Fruit fly (Drosophila melanogaster) whole organism, embryonic: ENCODE results near the gene CG45045.

Source experiments
- BtbVII ChIP-seq: fragments of 200-800 bp; sonication (Bioruptor generic); optimal IDR thresholded peaks from 3 replicates; lab custom pipeline; 2017; ENCODE audit warnings: missing biosample characterization, mild to moderate bottlenecking, missing genetic modification characterization
- Bteb2 ChIP-seq: fragments of 200-800 bp; sonication (Bioruptor generic); optimal IDR thresholded peaks from 2 replicates; lab custom pipeline; 2016; ENCODE audit warnings: missing biosample characterization, missing genetic modification characterization
- CG10462 ChIP-seq: fragments of 200-800 bp; sonication (Bioruptor generic); optimal IDR thresholded peaks from 2 replicates; lab custom pipeline; 2016; ENCODE audit warnings: missing biosample characterization, missing genetic modification characterization
- CG10959 ChIP-seq: fragments of 200-800 bp; sonication (Bioruptor generic); IDR thresholded peaks from 2 replicates; pipeline ENCODE4 v1.3.6; 2022; ENCODE audit warnings: missing biosample characterization, missing genetic modification characterization
- CG11085 ChIP-seq: fragments of 200-800 bp; sonication (Bioruptor generic); IDR thresholded peaks from 2 replicates; pipeline ENCODE4 v1.3.6; 2022; ENCODE audit warnings: missing biosample characterization, missing genetic modification characterization
- CG12299 ChIP-seq: fragments of 200-800 bp; sonication (Bioruptor generic); optimal IDR thresholded peaks from 2 replicates; lab custom pipeline; 2018; ENCODE audit warnings: missing biosample characterization, mild to moderate bottlenecking, missing genetic modification characterization
- CG14441 ChIP-seq: fragments of 200-800 bp; sonication (Bioruptor generic); IDR thresholded peaks from 2 replicates; pipeline ENCODE4 v1.3.6; 2022; ENCODE audit warnings: missing biosample characterization, missing genetic modification characterization
- CG15073 ChIP-seq: fragments of 200-800 bp; sonication (Bioruptor generic); optimal IDR thresholded peaks from 2 replicates; lab custom pipeline; 2016; ENCODE audit warnings: missing biosample characterization, missing genetic modification characterization
- CG15696 ChIP-seq: fragments of 200-800 bp; sonication (Bioruptor generic); optimal IDR thresholded peaks from 2 replicates; lab custom pipeline; 2019; ENCODE audit warnings: missing biosample characterization, mild to moderate bottlenecking, missing genetic modification characterization, moderate library complexity
- CG17361 ChIP-seq: fragments of 200-800 bp; sonication (Bioruptor generic); IDR thresholded peaks from 3 replicates; pipeline ENCODE4 v1.3.6; 2022; ENCODE audit warnings: missing biosample characterization, missing genetic modification characterization
- CG17568 ChIP-seq: fragments of 200-800 bp; sonication (Bioruptor generic); optimal IDR thresholded peaks from 2 replicates; lab custom pipeline; 2018; ENCODE audit warnings: missing biosample characterization, mild to moderate bottlenecking, missing genetic modification characterization, moderate library complexity
- CG2712 ChIP-seq: fragments of 200-800 bp; optimal IDR thresholded peaks from 3 replicates; lab custom pipeline; 2019; ENCODE audit warnings: missing biosample characterization, mild to moderate bottlenecking, missing genetic modification characterization, moderate library complexity
- CG3065 ChIP-seq: fragments of 200-800 bp; sonication (Bioruptor generic); optimal IDR thresholded peaks from 2 replicates; lab custom pipeline; 2016; ENCODE audit warnings: missing biosample characterization, missing genetic modification characterization
- CG3163 ChIP-seq: fragments of 200-800 bp; sonication (Bioruptor generic); optimal IDR thresholded peaks from 3 replicates; lab custom pipeline; 2016; ENCODE audit warnings: missing biosample characterization, missing genetic modification characterization
- CG33557 ChIP-seq: fragments of 200-800 bp; sonication (Bioruptor generic); optimal IDR thresholded peaks from 2 replicates; lab custom pipeline; 2019; ENCODE audit warnings: missing biosample characterization, mild to moderate bottlenecking, missing genetic modification characterization, moderate library complexity
- CG34422 ChIP-seq: fragments of 200-800 bp; sonication (Bioruptor generic); IDR thresholded peaks from 3 replicates; pipeline ENCODE4 v1.3.6; 2022; ENCODE audit warnings: missing biosample characterization, missing genetic modification characterization
- CG6175 ChIP-seq: fragments of 200-800 bp; sonication (Bioruptor generic); IDR thresholded peaks from 3 replicates; pipeline ENCODE4 v1.3.6; 2022; ENCODE audit warnings: missing biosample characterization, missing genetic modification characterization
- CG7271 ChIP-seq: fragments of 200-800 bp; sonication (Bioruptor generic); optimal IDR thresholded peaks from 2 replicates; lab custom pipeline; 2018; ENCODE audit warnings: missing biosample characterization, mild to moderate bottlenecking, missing genetic modification characterization, moderate library complexity
- CG7786 ChIP-seq: fragments of 200-800 bp; sonication (Bioruptor generic); optimal IDR thresholded peaks from 2 replicates; lab custom pipeline; 2016; ENCODE audit warnings: missing biosample characterization, missing genetic modification characterization
- CG7839 ChIP-seq: fragments of 200-800 bp; sonication (Bioruptor generic); optimal IDR thresholded peaks from 3 replicates; lab custom pipeline; 2018; ENCODE audit warnings: missing biosample characterization, mild to moderate bottlenecking, missing genetic modification characterization, moderate library complexity
- CG8359 ChIP-seq: fragments of 200-800 bp; sonication (Bioruptor generic); optimal IDR thresholded peaks from 2 replicates; lab custom pipeline; 2017; ENCODE audit warnings: missing biosample characterization, mild to moderate bottlenecking, missing genetic modification characterization, borderline replicate concordance
- CG9727 ChIP-seq: fragments of 200-800 bp; sonication (Bioruptor generic); optimal IDR thresholded peaks from 3 replicates; lab custom pipeline; 2017; ENCODE audit warnings: missing biosample characterization, mild to moderate bottlenecking, missing genetic modification characterization
- Camta ChIP-seq: fragments of 200-800 bp; sonication (Bioruptor generic); optimal IDR thresholded peaks from 2 replicates; lab custom pipeline; 2016; ENCODE audit warnings: missing biosample characterization, missing genetic modification characterization
- Ets65A ChIP-seq: fragments of 200-800 bp; sonication (Bioruptor generic); peaks from one replicate; lab custom pipeline; 2016; ENCODE audit warnings: missing biosample characterization, missing genetic modification characterization
- Fer2 ChIP-seq: fragments of 200-800 bp; sonication (Bioruptor generic); optimal IDR thresholded peaks from 2 replicates; lab custom pipeline; 2018; ENCODE audit warnings: missing biosample characterization, mild to moderate bottlenecking, missing genetic modification characterization, moderate library complexity
- HHEX ChIP-seq: fragments of 200-800 bp; sonication (Bioruptor generic); optimal IDR thresholded peaks from 3 replicates; lab custom pipeline; 2017; ENCODE audit warnings: missing biosample characterization, mild to moderate bottlenecking, missing genetic modification characterization, missing genetic modification reagents
- HLH3B ChIP-seq: fragments of 200-800 bp; sonication (Bioruptor generic); IDR thresholded peaks from 2 replicates; pipeline ENCODE4 v1.3.6; 2022; ENCODE audit warnings: missing biosample characterization, missing genetic modification characterization
- HmgZ ChIP-seq: fragments of 200-800 bp; sonication (Bioruptor generic); optimal IDR thresholded peaks from 2 replicates; lab custom pipeline; 2018; ENCODE audit warnings: missing biosample characterization, mild to moderate bottlenecking, missing genetic modification characterization
- Ravus ChIP-seq: fragments of 200-800 bp; sonication (Bioruptor generic); IDR thresholded peaks from 2 replicates; pipeline ENCODE4 v1.3.6; 2022; ENCODE audit warnings: missing biosample characterization, missing genetic modification characterization
- Sox100B ChIP-seq: fragments of 200-800 bp; sonication (Bioruptor generic); optimal IDR thresholded peaks from 3 replicates; lab custom pipeline; 2018; ENCODE audit warnings: missing biosample characterization, mild to moderate bottlenecking, missing genetic modification characterization
- Stat92E ChIP-seq, 3 experiments: fragments of >200 bp in 2 of 3; fragments of 200-800 bp in 1 of 3; sonication (Bioruptor generic) in 1 of 3; optimal IDR thresholded peaks; 2 replicates each; lab custom pipeline; 2017 to 2019; ENCODE audit warnings: missing biosample characterization in 3 of 3, missing genetic modification characterization in 3 of 3, mild to moderate bottlenecking in 1 of 3, moderate library complexity in 1 of 3
- Taf1 ChIP-seq: fragments of 200-800 bp; sonication (Bioruptor generic); IDR thresholded peaks from 2 replicates; pipeline ENCODE4 v1.3.6; 2022; ENCODE audit warnings: missing biosample characterization, missing genetic modification characterization
- Xrp1 ChIP-seq: fragments of 200-800 bp; sonication (Bioruptor generic); IDR thresholded peaks from 2 replicates; pipeline ENCODE4 v1.3.6; 2022; ENCODE audit warnings: missing biosample characterization, missing genetic modification characterization
- cas ChIP-seq: fragments of 200-800 bp; sonication (Bioruptor generic); IDR thresholded peaks from 2 replicates; pipeline ENCODE4 v1.3.6; 2022; ENCODE audit warnings: missing biosample characterization, missing genetic modification characterization
- cg ChIP-seq: fragments of 200-800 bp; sonication (Bioruptor generic); optimal IDR thresholded peaks from 3 replicates; lab custom pipeline; 2019; ENCODE audit warnings: missing biosample characterization, mild to moderate bottlenecking, missing genetic modification characterization, moderate library complexity
- chif ChIP-seq, 2 experiments: fragments of 200-800 bp; sonication (Bioruptor generic); optimal IDR thresholded peaks; 3 replicates each; lab custom pipeline; 2016; ENCODE audit warnings: missing biosample characterization in 2 of 2, missing genetic modification characterization in 2 of 2
- ci ChIP-seq: fragments of 200-800 bp; sonication (Bioruptor generic); IDR thresholded peaks from 3 replicates; pipeline ENCODE4 v1.3.6; 2022; ENCODE audit warnings: missing biosample characterization, missing genetic modification characterization
- disco-r ChIP-seq: fragments of 200-800 bp; sonication (Bioruptor generic); optimal IDR thresholded peaks from 2 replicates; lab custom pipeline; 2016; ENCODE audit warnings: missing biosample characterization, missing genetic modification characterization
- dmrt11E ChIP-seq: fragments of 200-800 bp; sonication (Bioruptor generic); optimal IDR thresholded peaks from 3 replicates; lab custom pipeline; 2018; ENCODE audit warnings: missing biosample characterization, mild to moderate bottlenecking, missing genetic modification characterization, moderate library complexity
- exex ChIP-seq: fragments of 200-800 bp; sonication (Bioruptor generic); optimal IDR thresholded peaks from 4 replicates; lab custom pipeline; 2018; ENCODE audit warnings: missing biosample characterization, mild to moderate bottlenecking, missing genetic modification characterization, moderate library complexity
- hkb ChIP-seq, 2 experiments: fragments of 200-800 bp in 1 of 2; fragments of >200 bp in 1 of 2; sonication (Bioruptor generic) in 1 of 2; IDR thresholded peaks in 1 of 2; optimal IDR thresholded peaks in 1 of 2; 2 replicates each; pipeline versions ENCODE4 v1.3.6 to Lab custom; 2017 to 2022; ENCODE audit warnings: missing biosample characterization in 1 of 2, missing genetic modification characterization in 1 of 2
- inv ChIP-seq: fragments of 200-800 bp; sonication (Bioruptor generic); IDR thresholded peaks from 2 replicates; pipeline ENCODE4 v1.3.6; 2022; ENCODE audit warnings: missing biosample characterization, missing genetic modification characterization; ENCODE audit not compliant: partially characterized antibody
- jigr1 ChIP-seq: fragments of 200-800 bp; sonication (Bioruptor generic); IDR thresholded peaks from 3 replicates; pipeline ENCODE4 v1.3.6; 2022; ENCODE audit warnings: missing biosample characterization, missing genetic modification characterization
- lola ChIP-seq, 3 experiments: fragments of >200 bp in 2 of 3; fragments of 200-800 bp in 1 of 3; sonication (Bioruptor generic) in 1 of 3; optimal IDR thresholded peaks; 2 replicates each; lab custom pipeline; 2017 to 2019; ENCODE audit warnings: missing biosample characterization in 3 of 3, missing genetic modification characterization in 3 of 3, mild to moderate bottlenecking in 1 of 3, moderate library complexity in 1 of 3
- mld ChIP-seq: fragments of 200-800 bp; sonication (Bioruptor generic); IDR thresholded peaks from 3 replicates; pipeline ENCODE4 v1.3.6; 2022; ENCODE audit warnings: missing biosample characterization, missing genetic modification characterization; ENCODE audit not compliant: partially characterized antibody
- nom ChIP-seq: fragments of 200-800 bp; sonication (Bioruptor generic); optimal IDR thresholded peaks from 2 replicates; lab custom pipeline; 2017; ENCODE audit warnings: missing biosample characterization, missing genetic modification characterization, mild to moderate bottlenecking, moderate library complexity, missing genetic modification reagents
- org-1 ChIP-seq: fragments of 200-800 bp; sonication (Bioruptor generic); optimal IDR thresholded peaks from 2 replicates; lab custom pipeline; 2017; ENCODE audit warnings: missing biosample characterization, missing genetic modification characterization
- slbo ChIP-seq: fragments of 200-800 bp; sonication (Bioruptor generic); IDR thresholded peaks from 2 replicates; pipeline ENCODE4 v1.3.6; 2022; ENCODE audit warnings: missing biosample characterization, missing genetic modification characterization
- unpg ChIP-seq: fragments of 200-800 bp; sonication (Bioruptor generic); optimal IDR thresholded peaks from 3 replicates; lab custom pipeline; 2018; ENCODE audit warnings: missing biosample characterization, mild to moderate bottlenecking, missing genetic modification characterization, moderate library complexity

CG45045 gene

DNA sequence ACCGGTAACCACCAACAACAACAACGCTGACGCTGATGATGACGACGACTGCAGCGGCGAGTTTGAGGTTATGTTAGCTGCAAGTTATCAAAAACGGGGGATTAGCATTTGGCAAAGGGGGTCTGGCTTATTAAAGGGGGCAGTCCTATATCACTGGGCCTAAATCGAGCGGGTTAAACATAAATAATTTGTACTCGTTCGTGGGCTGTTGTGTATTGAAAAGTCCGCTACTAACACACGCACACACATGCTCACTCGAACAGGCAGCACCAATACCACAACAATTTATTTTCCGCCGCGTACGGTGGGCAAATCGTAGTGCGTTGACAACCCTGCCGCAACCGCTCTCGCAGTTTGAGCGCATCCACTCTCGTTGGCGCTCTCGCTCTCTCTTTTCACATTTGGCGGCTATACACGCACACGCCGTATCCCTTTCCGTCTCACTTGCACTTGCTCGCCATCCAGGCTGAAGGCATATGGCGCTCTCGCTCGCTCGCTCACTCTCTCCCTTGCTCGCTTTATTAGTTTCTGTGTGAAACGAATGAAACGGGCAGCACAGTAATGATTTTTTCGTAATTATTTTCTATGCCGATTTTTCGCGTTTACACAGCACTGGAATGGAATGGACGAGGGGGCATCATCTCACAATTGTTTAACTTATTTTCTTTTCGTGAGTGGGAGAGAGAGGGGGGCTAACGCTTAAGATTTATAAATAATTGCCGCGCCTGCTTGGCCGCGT is 49.7 kb downstream of the CG45045 start (continued):
- TF ChIP-seq hkb (optimal IDR thresholded peaks at IDR 0.05; lab: Kevin White, UChicago) (no peak), hkb (GFP tag; IDR thresholded peaks at IDR 0.05; lab: Robert Waterston, UW) (no peak), CG2712 (tag; lab: Kevin White, UChicago) (peak; percentile 31), Xrp1 (no peak), CG8359 (GFP tag; lab: Kevin White, UChicago) (no peak), CG10462 (no peak), CG7839 (tag; lab: Kevin White, UChicago) (no peak), ci (GFP tag; lab: Robert Waterston, UW) (no peak), chif (GFP tag; optimal IDR thresholded peaks at IDR 0.05; lab: Kevin White, UChicago) (no peak), jigr1 (GFP tag; lab: Robert Waterston, UW) (no peak), nom (GFP tag; lab: Kevin White, UChicago) (peak; percentile 75), dmrt11E (tag; lab: Kevin White, UChicago) (no peak), disco-r (GFP tag; lab: Kevin White, UChicago) (no peak), CG15073 (GFP tag; lab: Kevin White, UChicago) (no peak), cas (GFP tag; lab: Robert Waterston, UW) (no peak), exex (tag; lab: Kevin White, UChicago) (peak; percentile 62), Bteb2 (peak; percentile 49), unpg (peak; percentile 9), Sox100B (no peak), CG7271 (tag; lab: Kevin White, UChicago) (peak; percentile 4), CG6175 (no peak), CG34422 (GFP tag; lab: Robert Waterston, UW) (no peak), slbo (no peak), HmgZ (peak; percentile 64), Ets65A (GFP tag; lab: Kevin White, UChicago) (no peak), cg (GFP tag; lab: Kevin White, UChicago) (peak; percentile 96), Ravus (no peak), Stat92E (GFP tag; optimal IDR thresholded peaks at IDR 0.05; lab: Kevin White, UChicago) (no peak), HHEX (no peak), CG7786 (GFP tag; lab: Kevin White, UChicago) (peak; percentile 7), CG33557 (GFP tag; lab: Kevin White, UChicago) (peak; percentile 13), HLH3B (GFP tag; lab: Robert Waterston, UW) (no peak), CG12299 (tag; lab: Kevin White, UChicago) (no peak), BtbVII (GFP tag; lab: Kevin White, UChicago) (no peak), CG17568 (GFP tag; lab: Kevin White, UChicago) (no peak), Camta (GFP tag; lab: Kevin White, UChicago) (no peak), CG9727 (GFP tag; lab: Kevin White, UChicago) (peak; percentile 14), mld (GFP tag; lab: Robert Waterston, UW) (no peak), lola (GFP tag; optimal IDR thresholded peaks at IDR 0.05; lab: Kevin White, UChicago) (no peak), CG3065 (GFP tag; lab: Kevin White, UChicago) (no peak), Taf1 (GFP tag; lab: Robert Waterston, UW) (no peak), org-1 (GFP tag; lab: Kevin White, UChicago) (no peak), CG15696 (no peak), CG10959 (no peak), Fer2 (tag; lab: Kevin White, UChicago) (no peak), inv (GFP tag; lab: Robert Waterston, UW) (no peak), CG14441 (GFP tag; lab: Robert Waterston, UW) (no peak), CG11085 (no peak), CG17361 (no peak), CG3163 (GFP tag; lab: Kevin White, UChicago) (peak; percentile 39)
